Worm (Caenorhabditis elegans): Measurements from ENCODE around the gene ugt-54.

DNA sequence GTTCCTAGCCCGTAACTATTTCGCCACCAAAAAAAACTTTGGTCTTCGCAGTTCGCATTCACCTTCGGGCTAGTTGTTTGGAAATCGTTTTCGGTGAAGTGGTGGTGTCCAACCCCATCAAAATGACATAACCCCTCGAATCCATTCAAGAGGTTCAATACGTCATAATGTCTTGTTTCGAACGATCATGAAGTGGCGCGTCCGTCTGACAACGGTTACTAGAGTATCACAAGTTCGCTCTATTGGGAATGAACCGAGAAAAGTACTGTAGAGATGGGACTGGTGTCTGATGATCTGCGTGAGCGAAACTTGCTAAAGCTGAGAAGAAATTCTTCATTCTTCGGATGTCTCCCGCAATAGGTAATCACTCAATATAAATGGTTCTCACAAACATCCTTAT lies 33.8 kb upstream of the ugt-54 start, which contains the start of gene ZC168.2:
- TF ChIP-seq dao-5 (tag; optimal IDR thresholded peaks at IDR 0.05) (no peak), W03F9.2 (tag; optimal IDR thresholded peaks at IDR 0.05) (no peak), him-1 (tag; optimal IDR thresholded peaks at IDR 0.05) (no peak)

Measured in whole organism, L4/young adult.